Worm (Caenorhabditis elegans) whole organism, early embryonic: ENCODE measurements around the gene cyp-25A6.
"Not testable (repeated sequence)": the region's sequence is repeated elsewhere in the genome, so short reads cannot be mapped to it uniquely, and the experiment has no call there.

ENCODE experiments used
- B0310.2 ChIP-seq: sonication (generic microtip); optimal IDR thresholded peaks from 2 replicates; lab custom pipeline; 2016; ENCODE audit warnings: mild to moderate bottlenecking, missing genetic modification characterization, missing compliant biosample characterization
- F13C5.2 ChIP-seq: sonication (generic microtip); optimal IDR thresholded peaks from 2 replicates; lab custom pipeline; 2017; ENCODE audit warnings: mild to moderate bottlenecking, missing genetic modification characterization, inconsistent platforms, missing compliant biosample characterization
- aly-1 ChIP-seq: sonication (generic microtip); optimal IDR thresholded peaks from 2 replicates; lab custom pipeline; 2016; ENCODE audit warnings: missing genetic modification characterization, missing compliant biosample characterization
- ama-1 ChIP-seq: fragments of 150-350 bp; optimal IDR thresholded peaks from 2 replicates; lab custom pipeline; 2014
- ceh-13 ChIP-seq: fragments of 200-800 bp; sonication (Bioruptor generic); optimal IDR thresholded peaks from 2 replicates; lab custom pipeline; 2018; ENCODE audit warnings: mild to moderate bottlenecking, missing genetic modification characterization, missing compliant biosample characterization
- ceh-36 ChIP-seq: sonication (generic microtip); optimal IDR thresholded peaks from 2 replicates; lab custom pipeline; 2016; ENCODE audit warnings: missing genetic modification characterization, inconsistent platforms, missing compliant biosample characterization
- ets-7 ChIP-seq: sonication (generic microtip); optimal IDR thresholded peaks from 2 replicates; lab custom pipeline; 2016; ENCODE audit warnings: missing genotype, missing genetic modification characterization, missing compliant biosample characterization
- flt-1 ChIP-seq: fragments of 200-800 bp; sonication (Bioruptor generic); IDR thresholded peaks from 2 replicates; pipeline ENCODE4 v1.3.6; 2022; ENCODE audit warnings: missing genetic modification characterization, missing compliant biosample characterization
- hmbx-1 ChIP-seq: sonication (generic microtip); optimal IDR thresholded peaks from 2 replicates; lab custom pipeline; 2016; ENCODE audit warnings: mild to moderate bottlenecking, missing genetic modification characterization, missing compliant biosample characterization
- hmg-4 ChIP-seq: fragments of 200-800 bp; sonication (Bioruptor generic); optimal IDR thresholded peaks from 2 replicates; lab custom pipeline; 2018; ENCODE audit warnings: mild to moderate bottlenecking, missing genetic modification characterization, missing compliant biosample characterization
- hnd-1 ChIP-seq: sonication (generic microtip); optimal IDR thresholded peaks from 2 replicates; lab custom pipeline; 2016; ENCODE audit warnings: missing genetic modification characterization, missing compliant biosample characterization
- pes-1 ChIP-seq: fragments of 200-800 bp; sonication (Bioruptor generic); IDR thresholded peaks from 2 replicates; pipeline ENCODE4 v1.3.6; 2022; ENCODE audit warnings: missing genetic modification reagents, missing genetic modification characterization, missing compliant biosample characterization
- scrt-1 ChIP-seq: fragments of 200-800 bp; sonication (Bioruptor generic); IDR thresholded peaks from 2 replicates; pipeline ENCODE4 v1.3.6; 2022; ENCODE audit warnings: missing genetic modification characterization, missing compliant biosample characterization
- sea-1 ChIP-seq: fragments of 200-800 bp; sonication (Bioruptor generic); conservative IDR thresholded peaks from 2 replicates; pipeline ENCODE4 v1.3.6; 2022; ENCODE audit warnings: missing genetic modification characterization, missing compliant biosample characterization
- tbx-11 ChIP-seq: fragments of 200-800 bp; sonication (Bioruptor generic); IDR thresholded peaks from 2 replicates; pipeline ENCODE4 v1.3.6; 2022; ENCODE audit warnings: missing genetic modification characterization, missing compliant biosample characterization
- tbx-37 ChIP-seq: fragments of 200-800 bp; sonication (Bioruptor generic); conservative IDR thresholded peaks from 2 replicates; pipeline ENCODE4 v1.3.6; 2022; ENCODE audit warnings: missing genetic modification reagents, missing genetic modification characterization, missing compliant biosample characterization
- tra-4 ChIP-seq: sonication (generic microtip); optimal IDR thresholded peaks from 2 replicates; lab custom pipeline; 2017; ENCODE audit warnings: missing genetic modification characterization, missing compliant biosample characterization

Gene cyp-25A6

DNA sequence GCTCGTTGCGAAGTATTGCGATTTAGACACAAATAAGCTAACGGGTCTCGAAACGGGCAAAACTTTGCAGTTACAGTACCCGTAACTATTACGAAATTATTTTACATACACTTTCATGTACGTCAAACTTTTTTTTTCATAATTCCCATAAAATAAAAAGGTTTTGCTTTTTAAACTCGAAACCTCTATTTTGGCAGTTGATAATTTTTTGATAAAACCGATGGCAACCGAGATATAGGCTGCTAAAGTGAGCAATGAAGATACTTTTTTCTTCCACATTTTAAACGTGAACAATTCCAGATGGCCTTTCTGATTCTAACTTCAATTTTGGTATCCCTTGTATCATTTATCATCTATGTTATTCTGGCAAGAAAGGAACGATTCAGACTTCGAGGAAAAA is at the start of gene cyp-25A6:
Gene cyp-25A6 (plus strand): TSS at position 301 of the 400 bp plus-strand sequence.
- not testable (repeated sequence) for TF ChIP-seq ceh-36 (tag; lab: Kevin White, UChicago); sea-1 (GFP tag; lab: Robert Waterston, UW); scrt-1 (GFP tag; lab: Robert Waterston, UW)

DNA sequence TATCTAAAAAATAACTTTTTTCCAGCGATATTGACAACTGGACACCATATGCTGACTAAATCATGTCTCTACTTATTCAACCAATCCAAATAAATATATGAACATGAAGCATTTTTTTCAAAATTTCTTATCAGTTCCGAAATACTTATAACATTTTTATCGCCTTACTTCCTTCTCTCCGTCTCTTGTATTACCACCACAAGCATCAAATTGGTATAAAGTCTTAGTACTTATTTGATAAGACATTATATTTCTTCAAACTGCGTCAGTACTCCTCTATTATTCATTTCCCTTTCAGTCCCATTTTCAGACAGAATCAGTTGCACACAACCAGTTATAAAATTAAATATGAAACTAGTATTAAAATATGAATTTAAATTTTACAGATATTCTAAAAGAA is 49.4 kb upstream of the cyp-25A6 start:
- TF ChIP-seq ets-7 (no peak), flt-1 (no peak), hmbx-1 (tag; lab: Kevin White, UChicago) (no peak), aly-1 (tag; lab: Kevin White, UChicago) (no peak), scrt-1 (GFP tag; lab: Robert Waterston, UW) (no peak), pes-1 (no peak), ceh-36 (tag; lab: Kevin White, UChicago) (no peak), tra-4 (tag; lab: Kevin White, UChicago) (no peak), tbx-11 (GFP tag; lab: Robert Waterston, UW) (no peak), F13C5.2 (tag; lab: Kevin White, UChicago) (no peak), hmg-4 (GFP tag; lab: Kevin White, UChicago) (no peak), tbx-37 (GFP tag; lab: Robert Waterston, UW) (no peak), hnd-1 (tag; lab: Kevin White, UChicago) (no peak), sea-1 (GFP tag; lab: Robert Waterston, UW) (no peak), ceh-13 (no peak), B0310.2 (tag; lab: Kevin White, UChicago) (no peak)

- no peak for TF ChIP-seq aly-1 (tag; lab: Kevin White, UChicago)
- no peak for TF ChIP-seq flt-1
- TF ChIP-seq sea-1 (GFP tag; lab: Robert Waterston, UW): no peak
- TF ChIP-seq hmg-4 (GFP tag; lab: Kevin White, UChicago): no peak
- no peak for TF ChIP-seq ceh-36 (tag; lab: Kevin White, UChicago)
- TF ChIP-seq tbx-11 (GFP tag; lab: Robert Waterston, UW): no peak
- no peak for TF ChIP-seq ama-1 (lab: Kevin White, UChicago)
- no peak for TF ChIP-seq pes-1
- TF ChIP-seq B0310.2 (tag; lab: Kevin White, UChicago): no peak
- TF ChIP-seq scrt-1 (GFP tag; lab: Robert Waterston, UW): no peak
- no peak for TF ChIP-seq ceh-13
- no peak for TF ChIP-seq hnd-1 (tag; lab: Kevin White, UChicago)
Observed at ce11 chrIV:4150138-4150537, 47.1 kb upstream of the cyp-25A6 start.

- TF ChIP-seq pes-1 (no peak), F13C5.2 (tag; lab: Kevin White, UChicago) (no peak), tbx-37 (GFP tag; lab: Robert Waterston, UW) (no peak), flt-1 (no peak), tra-4 (tag; lab: Kevin White, UChicago) (no peak), hnd-1 (tag; lab: Kevin White, UChicago) (no peak)
Observed at ce11 chrIV:4152143-4152542, 45.1 kb upstream of the cyp-25A6 start, which contains the start of the genes K08D10.10 and R07C12.1. Gene K08D10.10 (plus strand): TSS chrIV:4152235. Gene R07C12.1 (plus strand): TSS chrIV:4152456.

ce11 chrIV:4154641-4155040 is 42.6 kb upstream of the cyp-25A6 start, which contains the start of gene K08D10.14:
Gene K08D10.14 (plus strand): TSS chrIV:4154941.
- no peak for TF ChIP-seq ceh-36 (tag; lab: Kevin White, UChicago)
- no peak for TF ChIP-seq tbx-11 (GFP tag; lab: Robert Waterston, UW)
- no peak for TF ChIP-seq tbx-37 (GFP tag; lab: Robert Waterston, UW)
- no peak for TF ChIP-seq flt-1

- no peak for TF ChIP-seq flt-1
- no peak for TF ChIP-seq B0310.2 (tag; lab: Kevin White, UChicago)
- TF ChIP-seq tbx-11 (GFP tag; lab: Robert Waterston, UW): no peak
- no peak for TF ChIP-seq F13C5.2 (tag; lab: Kevin White, UChicago)
- TF ChIP-seq tbx-37 (GFP tag; lab: Robert Waterston, UW): no peak
- TF ChIP-seq aly-1 (tag; lab: Kevin White, UChicago): no peak
- no peak for TF ChIP-seq ama-1 (lab: Kevin White, UChicago)
- TF ChIP-seq scrt-1 (GFP tag; lab: Robert Waterston, UW): no peak
- TF ChIP-seq tra-4 (tag; lab: Kevin White, UChicago): no peak
Observed at ce11 chrIV:4162121-4162520, 35.1 kb upstream of the cyp-25A6 start, which contains the start of gene scrm-5. Gene scrm-5 (plus strand): TSS chrIV:4162421.

DNA sequence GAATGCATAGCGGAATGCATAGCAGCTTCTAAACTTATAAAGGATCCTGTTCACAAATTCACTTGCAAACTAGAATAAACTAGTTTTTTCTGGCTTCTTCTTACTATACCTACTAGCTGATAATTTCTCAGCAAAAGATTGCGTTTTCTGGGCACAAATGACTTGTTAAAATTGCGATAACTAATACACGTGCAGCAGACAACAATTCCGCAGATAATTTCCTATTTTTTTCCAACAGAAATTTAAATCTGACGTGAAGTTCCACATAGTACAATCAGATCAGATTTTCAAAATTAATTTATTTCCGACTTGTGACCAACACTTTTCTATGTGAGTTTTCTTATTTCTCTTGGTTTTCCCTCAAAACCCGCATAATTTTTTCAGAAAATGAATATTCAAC is 32.9 kb upstream of the cyp-25A6 start, which contains the start of gene scrm-8:
Gene scrm-8 (plus strand): TSS at position 301 of the 400 bp plus-strand sequence.
- no peak for TF ChIP-seq scrt-1 (GFP tag; lab: Robert Waterston, UW)
- no peak for TF ChIP-seq F13C5.2 (tag; lab: Kevin White, UChicago)
- TF ChIP-seq ets-7: no peak
- TF ChIP-seq tbx-37 (GFP tag; lab: Robert Waterston, UW): no peak
- TF ChIP-seq hmbx-1 (tag; lab: Kevin White, UChicago): no peak
- TF ChIP-seq tra-4 (tag; lab: Kevin White, UChicago): no peak
- TF ChIP-seq hnd-1 (tag; lab: Kevin White, UChicago): no peak
- no peak for TF ChIP-seq hmg-4 (GFP tag; lab: Kevin White, UChicago)
- no peak for TF ChIP-seq aly-1 (tag; lab: Kevin White, UChicago)
- no peak for TF ChIP-seq B0310.2 (tag; lab: Kevin White, UChicago)
- no peak for TF ChIP-seq flt-1
- TF ChIP-seq sea-1 (GFP tag; lab: Robert Waterston, UW): no peak
- no peak for TF ChIP-seq tbx-11 (GFP tag; lab: Robert Waterston, UW)
- no peak for TF ChIP-seq ama-1 (lab: Kevin White, UChicago)
- no peak for TF ChIP-seq ceh-36 (tag; lab: Kevin White, UChicago)
- TF ChIP-seq pes-1: no peak
- no peak for TF ChIP-seq ceh-13

- no peak for TF ChIP-seq ama-1 (lab: Kevin White, UChicago)
- TF ChIP-seq tbx-37 (GFP tag; lab: Robert Waterston, UW): no peak
- no peak for TF ChIP-seq ets-7
- no peak for TF ChIP-seq ceh-36 (tag; lab: Kevin White, UChicago)
- TF ChIP-seq hmbx-1 (tag; lab: Kevin White, UChicago): no peak
- no peak for TF ChIP-seq tra-4 (tag; lab: Kevin White, UChicago)
- no peak for TF ChIP-seq scrt-1 (GFP tag; lab: Robert Waterston, UW)
- TF ChIP-seq ceh-13: no peak
- no peak for TF ChIP-seq F13C5.2 (tag; lab: Kevin White, UChicago)
- no peak for TF ChIP-seq sea-1 (GFP tag; lab: Robert Waterston, UW)
Observed at ce11 chrIV:4167296-4167695, 30.0 kb upstream of the cyp-25A6 start.
